Fruit fly (Drosophila melanogaster) whole organism, embryonic: ENCODE measurements around the gene Gycbeta100B.

Experiments used
- CG10267 ChIP-seq: fragments of 200-800 bp; sonication (Bioruptor generic); optimal IDR thresholded peaks from 2 replicates; lab custom pipeline; 2018; ENCODE audit warnings: missing biosample characterization, mild to moderate bottlenecking, missing genetic modification characterization, moderate library complexity
- CG10274 ChIP-seq: fragments of 200-800 bp; sonication (Bioruptor generic); optimal IDR thresholded peaks from 3 replicates; lab custom pipeline; 2017; ENCODE audit warnings: missing biosample characterization, mild to moderate bottlenecking, missing genetic modification characterization
- CG11695 ChIP-seq: fragments of 200-800 bp; sonication (Bioruptor generic); IDR thresholded peaks from 3 replicates; pipeline ENCODE4 v1.3.6; 2022; ENCODE audit warnings: missing biosample characterization, missing genetic modification characterization
- CG13123 ChIP-seq: fragments of 200-800 bp; sonication (Bioruptor generic); optimal IDR thresholded peaks from 2 replicates; lab custom pipeline; 2016; ENCODE audit warnings: missing biosample characterization, missing genetic modification characterization
- CG15514 ChIP-seq: fragments of 200-800 bp; sonication (Bioruptor generic); optimal IDR thresholded peaks from 3 replicates; lab custom pipeline; 2017; ENCODE audit warnings: missing biosample characterization, missing genetic modification characterization, mild to moderate bottlenecking, moderate library complexity, missing genetic modification reagents
- CG17328 ChIP-seq: fragments of 200-800 bp; sonication (Bioruptor generic); IDR thresholded peaks from 2 replicates; pipeline ENCODE4 v1.3.6; 2022; ENCODE audit warnings: missing biosample characterization, missing genetic modification characterization
- CG17612 ChIP-seq: fragments of 200-800 bp; sonication (Bioruptor generic); IDR thresholded peaks from 2 replicates; pipeline ENCODE4 v1.3.6; 2022; ENCODE audit warnings: missing biosample characterization, missing genetic modification characterization
- CG17829 ChIP-seq: fragments of 200-800 bp; optimal IDR thresholded peaks from 2 replicates; lab custom pipeline; 2019; ENCODE audit warnings: missing biosample characterization, mild to moderate bottlenecking, missing genetic modification characterization, moderate library complexity
- CG2712 ChIP-seq: fragments of 200-800 bp; optimal IDR thresholded peaks from 3 replicates; lab custom pipeline; 2019; ENCODE audit warnings: missing biosample characterization, mild to moderate bottlenecking, missing genetic modification characterization, moderate library complexity
- CG3163 ChIP-seq: fragments of 200-800 bp; sonication (Bioruptor generic); optimal IDR thresholded peaks from 3 replicates; lab custom pipeline; 2016; ENCODE audit warnings: missing biosample characterization, missing genetic modification characterization
- CG3726 ChIP-seq: fragments of 200-800 bp; sonication (Bioruptor generic); IDR thresholded peaks from 3 replicates; pipeline ENCODE4, ENCODE4 v1.3.6; 2022; ENCODE audit warnings: missing biosample characterization, missing genetic modification characterization
- CG4424 ChIP-seq: fragments of 200-800 bp; sonication (Bioruptor generic); optimal IDR thresholded peaks from 3 replicates; lab custom pipeline; 2016; ENCODE audit warnings: missing biosample characterization, missing genetic modification characterization
- CG4617 ChIP-seq: fragments of 200-800 bp; sonication (Bioruptor generic); optimal IDR thresholded peaks from 3 replicates; lab custom pipeline; 2016; ENCODE audit warnings: missing biosample characterization, missing genetic modification characterization, borderline replicate concordance
- CG5180 ChIP-seq: fragments of 200-800 bp; sonication (Bioruptor generic); optimal IDR thresholded peaks from 3 replicates; lab custom pipeline; 2017; ENCODE audit warnings: missing biosample characterization, missing genetic modification characterization, mild to moderate bottlenecking, moderate library complexity, missing genetic modification reagents
- CG7786 ChIP-seq: fragments of 200-800 bp; sonication (Bioruptor generic); optimal IDR thresholded peaks from 2 replicates; lab custom pipeline; 2016; ENCODE audit warnings: missing biosample characterization, missing genetic modification characterization
- CG8089 ChIP-seq: fragments of 200-800 bp; sonication (Bioruptor generic); optimal IDR thresholded peaks from 3 replicates; lab custom pipeline; 2016; ENCODE audit warnings: missing biosample characterization, missing genetic modification characterization
- CG8281 ChIP-seq: fragments of 200-800 bp; sonication (Bioruptor generic); optimal IDR thresholded peaks from 2 replicates; lab custom pipeline; 2018; ENCODE audit warnings: missing biosample characterization, mild to moderate bottlenecking, missing genetic modification characterization, moderate library complexity
- CG8290 ChIP-seq, 3 experiments: fragments of 200-800 bp; sonication (Bioruptor generic); optimal IDR thresholded peaks; 2 replicates each; lab custom pipeline; 2016 to 2019; ENCODE audit warnings: missing biosample characterization in 3 of 3, missing genetic modification characterization in 3 of 3, mild to moderate bottlenecking in 2 of 3, moderate library complexity in 1 of 3
- CG8924 ChIP-seq: fragments of 200-800 bp; optimal IDR thresholded peaks from 3 replicates; lab custom pipeline; 2019; ENCODE audit warnings: missing biosample characterization, mild to moderate bottlenecking, missing genetic modification characterization, moderate library complexity
- CG8944 ChIP-seq: fragments of 200-800 bp; sonication (Bioruptor generic); optimal IDR thresholded peaks from 3 replicates; lab custom pipeline; 2016; ENCODE audit warnings: missing biosample characterization, missing genetic modification characterization
- CHES-1-like ChIP-seq: fragments of 200-800 bp; sonication (Bioruptor generic); optimal IDR thresholded peaks from 2 replicates; lab custom pipeline; 2016; ENCODE audit warnings: missing biosample characterization, missing genetic modification characterization
- E2f2 ChIP-seq: fragments of 200-800 bp; sonication (Bioruptor generic); IDR thresholded peaks from 2 replicates; pipeline ENCODE4 v1.3.6; 2022; ENCODE audit warnings: missing biosample characterization, missing genetic modification characterization
- Eip74EF ChIP-seq, 2 experiments: fragments of 200-800 bp in 1 of 2; fragments of >200 bp in 1 of 2; sonication (Bioruptor generic) in 1 of 2; optimal IDR thresholded peaks; 2 replicates each; lab custom pipeline; 2017 to 2019; ENCODE audit warnings: missing biosample characterization in 2 of 2, missing genetic modification characterization in 2 of 2, mild to moderate bottlenecking in 1 of 2, moderate library complexity in 1 of 2
- Ets65A ChIP-seq: fragments of 200-800 bp; sonication (Bioruptor generic); peaks from one replicate; lab custom pipeline; 2016; ENCODE audit warnings: missing biosample characterization, missing genetic modification characterization
- Fer2 ChIP-seq: fragments of 200-800 bp; sonication (Bioruptor generic); optimal IDR thresholded peaks from 2 replicates; lab custom pipeline; 2018; ENCODE audit warnings: missing biosample characterization, mild to moderate bottlenecking, missing genetic modification characterization, moderate library complexity
- HmgZ ChIP-seq: fragments of 200-800 bp; sonication (Bioruptor generic); optimal IDR thresholded peaks from 2 replicates; lab custom pipeline; 2018; ENCODE audit warnings: missing biosample characterization, mild to moderate bottlenecking, missing genetic modification characterization
- Hr78 ChIP-seq, 2 experiments: fragments of 200-800 bp in 1 of 2; fragments of >200 bp in 1 of 2; sonication (Bioruptor generic) in 1 of 2; optimal IDR thresholded peaks; 2 replicates each; lab custom pipeline; 2017 to 2019; ENCODE audit warnings: missing biosample characterization in 2 of 2, missing genetic modification characterization in 2 of 2, mild to moderate bottlenecking in 1 of 2, moderate library complexity in 1 of 2
- Mad ChIP-seq: fragments of 200-800 bp; sonication (Bioruptor generic); optimal IDR thresholded peaks from 2 replicates; lab custom pipeline; 2016; ENCODE audit warnings: missing biosample characterization, missing genetic modification characterization
- Med ChIP-seq: fragments of 200-800 bp; sonication (Bioruptor generic); peaks from one replicate; lab custom pipeline; 2016; ENCODE audit warnings: missing biosample characterization, missing genetic modification characterization, mild to moderate bottlenecking, inconsistent platforms, moderate library complexity
- NK7.1 ChIP-seq: fragments of 200-800 bp; sonication (Bioruptor generic); optimal IDR thresholded peaks from 3 replicates; lab custom pipeline; 2016; ENCODE audit warnings: missing biosample characterization, missing genetic modification characterization
- Pdp1 ChIP-seq, 2 experiments: fragments of 200-800 bp; sonication (Bioruptor generic); optimal IDR thresholded peaks; 3 replicates each; lab custom pipeline; 2016; ENCODE audit warnings: missing biosample characterization in 2 of 2, missing genetic modification characterization in 2 of 2, mild to moderate bottlenecking in 1 of 2, moderate library complexity in 1 of 2
- Sin3A ChIP-seq: fragments of >200 bp; optimal IDR thresholded peaks from 2 replicates; lab custom pipeline; 2018
- Spps ChIP-seq: fragments of 200-800 bp; sonication (Bioruptor generic); optimal IDR thresholded peaks from 2 replicates; lab custom pipeline; 2018; ENCODE audit warnings: missing biosample characterization, mild to moderate bottlenecking, missing genetic modification characterization
- bigmax ChIP-seq: fragments of 200-800 bp; sonication (Bioruptor generic); optimal IDR thresholded peaks from 2 replicates; lab custom pipeline; 2018; ENCODE audit warnings: missing biosample characterization, mild to moderate bottlenecking, missing genetic modification characterization
- cas ChIP-seq: fragments of 200-800 bp; sonication (Bioruptor generic); IDR thresholded peaks from 2 replicates; pipeline ENCODE4 v1.3.6; 2022; ENCODE audit warnings: missing biosample characterization, missing genetic modification characterization
- ci ChIP-seq: fragments of 200-800 bp; sonication (Bioruptor generic); IDR thresholded peaks from 3 replicates; pipeline ENCODE4 v1.3.6; 2022; ENCODE audit warnings: missing biosample characterization, missing genetic modification characterization
- da ChIP-seq: fragments of 200-800 bp; sonication (Bioruptor generic); optimal IDR thresholded peaks from 2 replicates; lab custom pipeline; 2016; ENCODE audit warnings: missing biosample characterization, missing genetic modification characterization
- dmrt99B ChIP-seq: fragments of 200-800 bp; sonication (Bioruptor generic); optimal IDR thresholded peaks from 2 replicates; lab custom pipeline; 2018; ENCODE audit warnings: missing biosample characterization, mild to moderate bottlenecking, missing genetic modification characterization, moderate library complexity
- dpn ChIP-seq, 2 experiments: fragments of 200-800 bp; sonication (Bioruptor generic); optimal IDR thresholded peaks; 3 replicates each; lab custom pipeline; 2016; ENCODE audit warnings: missing biosample characterization in 2 of 2, missing genetic modification characterization in 2 of 2
- ems ChIP-seq: fragments of 200-800 bp; sonication (Bioruptor generic); optimal IDR thresholded peaks from 3 replicates; lab custom pipeline; 2016; ENCODE audit warnings: missing biosample characterization, missing genetic modification characterization
- h ChIP-seq: fragments of >200 bp; optimal IDR thresholded peaks from 2 replicates; lab custom pipeline; 2017
- hth ChIP-seq: fragments of >200 bp; optimal IDR thresholded peaks from 2 replicates; lab custom pipeline; 2017; ENCODE audit warnings: inconsistent platforms
- ken ChIP-seq: fragments of 200-800 bp; sonication (Bioruptor generic); IDR thresholded peaks from 3 replicates; pipeline ENCODE4 v1.3.6; 2022; ENCODE audit warnings: missing biosample characterization, missing genetic modification characterization
- org-1 ChIP-seq: fragments of 200-800 bp; sonication (Bioruptor generic); optimal IDR thresholded peaks from 2 replicates; lab custom pipeline; 2017; ENCODE audit warnings: missing biosample characterization, missing genetic modification characterization
- pan ChIP-seq, 4 experiments: fragments of >200 bp in 3 of 4; fragments of 200-800 bp in 1 of 4; sonication (Bioruptor generic) in 1 of 4; optimal IDR thresholded peaks in 3 of 4; IDR thresholded peaks in 1 of 4; 2 replicates each; pipeline versions ENCODE4 v1.3.6 to Lab custom; 2017 to 2022; ENCODE audit warnings: missing biosample characterization in 2 of 4, missing genetic modification characterization in 2 of 4, mixed read lengths in 1 of 4
- pita ChIP-seq: fragments of 200-800 bp; sonication (Bioruptor generic); optimal IDR thresholded peaks from 2 replicates; lab custom pipeline; 2017; ENCODE audit warnings: missing biosample characterization, mild to moderate bottlenecking, missing genetic modification characterization
- sens ChIP-seq: fragments of 200-800 bp; sonication (Bioruptor generic); peaks from one replicate; lab custom pipeline; 2016; ENCODE audit warnings: missing biosample characterization, missing genetic modification characterization
- shn ChIP-seq: fragments of 200-800 bp; sonication (Bioruptor generic); optimal IDR thresholded peaks from 3 replicates; lab custom pipeline; 2016; ENCODE audit warnings: missing biosample characterization, missing genetic modification characterization
- tgo ChIP-seq: fragments of 200-800 bp; sonication (Bioruptor generic); IDR thresholded peaks from 3 replicates; pipeline ENCODE4 v1.3.6; 2022; ENCODE audit warnings: missing biosample characterization, missing genetic modification characterization
- tx ChIP-seq: fragments of 200-800 bp; sonication (Bioruptor generic); optimal IDR thresholded peaks from 2 replicates; lab custom pipeline; 2016; ENCODE audit warnings: missing biosample characterization, missing genetic modification characterization
- unpg ChIP-seq: fragments of 200-800 bp; sonication (Bioruptor generic); optimal IDR thresholded peaks from 3 replicates; lab custom pipeline; 2018; ENCODE audit warnings: missing biosample characterization, mild to moderate bottlenecking, missing genetic modification characterization, moderate library complexity

Gene Gycbeta100B

dm6 chr3R:31213227-31213626 lies 79.0 kb downstream of the Gycbeta100B start, which contains the start of the genes Zwilch and CG1542 (continued):
- TF ChIP-seq CG2712 (no peak), CG3726 (GFP tag; lab: Robert Waterston, UW) (no peak), E2f2 (peak; percentile 97), ci (GFP tag; lab: Robert Waterston, UW) (0 out of 3 replicates have a peak, but pooled peaks have one; percentile 58), dpn (GFP tag; optimal IDR thresholded peaks at IDR 0.05; lab: Kevin White, UChicago) (no peak), pan (optimal IDR thresholded peaks at IDR 0.05; lab: Kevin White, UChicago) (no peak), pan (GFP tag; optimal IDR thresholded peaks at IDR 0.05 in 1 of 2, IDR thresholded peaks at IDR 0.05 in 1 of 2) (no peak), da (no peak), dmrt99B (tag; lab: Kevin White, UChicago) (no peak), Eip74EF (GFP tag; optimal IDR thresholded peaks at IDR 0.05; lab: Kevin White, UChicago) (no peak), hth (lab: Kevin White, UChicago) (no peak), bigmax (GFP tag; lab: Kevin White, UChicago) (peak; percentile 46), h (no peak), CG8290 (GFP tag; optimal IDR thresholded peaks at IDR 0.05; lab: Kevin White, UChicago) (no peak), CG8290 (tag; optimal IDR thresholded peaks at IDR 0.05; lab: Kevin White, UChicago) (no peak), tx (no peak), Mad (GFP tag; lab: Kevin White, UChicago) (no peak), tgo (GFP tag; lab: Robert Waterston, UW) (no peak), CG15514 (peak; percentile 72), CG17612 (GFP tag; lab: Robert Waterston, UW) (no peak), CG11695 (GFP tag; lab: Robert Waterston, UW) (no peak), Sin3A (lab: Kevin White, UChicago) (peak; percentile 58), CG4424 (GFP tag; lab: Kevin White, UChicago) (no peak), CG7786 (GFP tag; lab: Kevin White, UChicago) (no peak), shn (GFP tag; lab: Kevin White, UChicago) (no peak), CG5180 (GFP tag; lab: Kevin White, UChicago) (no peak), CG8944 (no peak), CG10274 (no peak), ken (GFP tag; lab: Robert Waterston, UW) (no peak)

- TF ChIP-seq CG10267 (tag; lab: Kevin White, UChicago) (peak; percentile 49), E2f2 (no peak), Pdp1 (GFP tag; optimal IDR thresholded peaks at IDR 0.05; lab: Kevin White, UChicago) (peak in 1 of 2 experiments; percentile 48), CG15514 (peak; percentile 81), cas (GFP tag; lab: Robert Waterston, UW) (no peak), CHES-1-like (peak; percentile 72), CG4617 (peak; percentile 1), NK7.1 (peak; percentile 21), CG8089 (GFP tag; lab: Kevin White, UChicago) (peak; percentile 29), CG17829 (tag; lab: Kevin White, UChicago) (peak; percentile 47), CG17328 (GFP tag; lab: Robert Waterston, UW) (no peak), Med (GFP tag; lab: Kevin White, UChicago) (peak; percentile 94), CG8281 (tag; lab: Kevin White, UChicago) (no peak), pita (no peak), CG13123 (GFP tag; lab: Kevin White, UChicago) (no peak), Hr78 (GFP tag; optimal IDR thresholded peaks at IDR 0.05; lab: Kevin White, UChicago) (no peak), HmgZ (tag; lab: Kevin White, UChicago) (peak; percentile 81), Ets65A (peak; percentile 91), Fer2 (tag; lab: Kevin White, UChicago) (no peak), sens (GFP tag; lab: Kevin White, UChicago) (peak; percentile 82), CG17612 (GFP tag; lab: Robert Waterston, UW) (no peak), org-1 (GFP tag; lab: Kevin White, UChicago) (peak; percentile 7), unpg (GFP tag; lab: Kevin White, UChicago) (no peak), Spps (tag; lab: Kevin White, UChicago) (peak; percentile 15), ems (GFP tag; lab: Kevin White, UChicago) (peak; percentile 18), CG3163 (GFP tag; lab: Kevin White, UChicago) (peak; percentile 6), Sin3A (lab: Kevin White, UChicago) (peak; percentile 31), CG8924 (tag; lab: Kevin White, UChicago) (peak; percentile 22), CG8944 (peak; percentile 0)
Observed at dm6 chr3R:31215830-31216229, 81.6 kb downstream of the Gycbeta100B start, which contains the start of gene CG15561. CG15561 (minus strand) TSS chr3R:31215942.
